Worm (Caenorhabditis elegans): ENCODE data around the gene C06A12.3.

The C06A12.3 gene

ce11 chrIV:17395910-17396309, 31.6 kb upstream of the C06A12.3 start, which contains the start of gene sru-15:
sru-15 (plus strand) TSS chrIV:17396210.
- TF ChIP-seq lin-13 (tag; optimal IDR thresholded peaks at IDR 0.05) (no peak), unc-39 (tag; optimal IDR thresholded peaks at IDR 0.05) (no peak)

ce11 chrIV:17399455-17399854, 28.1 kb upstream of the C06A12.3 start, which contains the start of gene T02D1.4:
T02D1.4 (plus strand) TSS chrIV:17399755.
- TF ChIP-seq ceh-83 (GFP tag; optimal IDR thresholded peaks at IDR 0.05) (no peak), tbx-8 (GFP tag; optimal IDR thresholded peaks at IDR 0.05) (no peak)

- TF ChIP-seq lin-13 (tag; optimal IDR thresholded peaks at IDR 0.05): no peak
These were observed 22.0 kb upstream of the C06A12.3 start, which contains the start of gene pmp-4 for ce11 chrIV:17405530-17405929. pmp-4 (minus strand) TSS chrIV:17405630.

- TF ChIP-seq hlh-1 (tag; optimal IDR thresholded peaks at IDR 0.05) (no peak), nhr-28 (tag; optimal IDR thresholded peaks at IDR 0.05) (no peak), flh-1 (GFP tag; optimal IDR thresholded peaks at IDR 0.05) (no peak), tbx-8 (GFP tag; optimal IDR thresholded peaks at IDR 0.05) (no peak), bed-3 (GFP tag; optimal IDR thresholded peaks at IDR 0.05) (no peak), unc-39 (tag; optimal IDR thresholded peaks at IDR 0.05) (no peak), M03D4.4 (tag; optimal IDR thresholded peaks at IDR 0.05) (no peak)
These were observed 21.4 kb upstream of the C06A12.3 start for ce11 chrIV:17406119-17406518.

ce11 chrIV:17407025-17407424, 20.5 kb upstream of the C06A12.3 start, which contains the start of gene T02D1.7:
T02D1.7 (minus strand) TSS chrIV:17407125.
- TF ChIP-seq pha-4 (tag; optimal IDR thresholded peaks at IDR 0.05): no peak
- TF ChIP-seq ztf-11 (tag; optimal IDR thresholded peaks at IDR 0.05): no peak
- no peak for TF ChIP-seq ceh-83 (GFP tag; optimal IDR thresholded peaks at IDR 0.05)
- no peak for TF ChIP-seq ceh-43 (GFP tag; optimal IDR thresholded peaks at IDR 0.05)
- TF ChIP-seq ces-1 (GFP tag; optimal IDR thresholded peaks at IDR 0.05): no peak
- no peak for TF ChIP-seq ceh-39 (tag; optimal IDR thresholded peaks at IDR 0.05)
- TF ChIP-seq unc-62 (GFP tag; optimal IDR thresholded peaks at IDR 0.05): no peak
- TF ChIP-seq blmp-1 (tag; optimal IDR thresholded peaks at IDR 0.05): no peak
- no peak for TF ChIP-seq nhr-237 (tag; optimal IDR thresholded peaks at IDR 0.05)
- TF ChIP-seq tbx-8 (GFP tag; optimal IDR thresholded peaks at IDR 0.05): no peak
- TF ChIP-seq snpc-4 (tag; optimal IDR thresholded peaks at IDR 0.05): no peak
- no peak for TF ChIP-seq ham-2 (GFP tag; optimal IDR thresholded peaks at IDR 0.05)
- TF ChIP-seq nhr-76 (tag; optimal IDR thresholded peaks at IDR 0.05): no peak
- no peak for TF ChIP-seq mab-5 (tag; optimal IDR thresholded peaks at IDR 0.05)
- no peak for TF ChIP-seq nhr-12 (tag; optimal IDR thresholded peaks at IDR 0.05)
- TF ChIP-seq sptf-1 (tag; optimal IDR thresholded peaks at IDR 0.05): no peak
- TF ChIP-seq mep-1 (tag; optimal IDR thresholded peaks at IDR 0.05): no peak

ce11 chrIV:17407491-17407890, 20.0 kb upstream of the C06A12.3 start, which contains the start of gene T02D1.9:
T02D1.9 (minus strand) TSS chrIV:17407591.
- TF ChIP-seq drap-1 (GFP tag; optimal IDR thresholded peaks at IDR 0.05) (no peak), mep-1 (tag; optimal IDR thresholded peaks at IDR 0.05) (no peak), elt-3 (tag; optimal IDR thresholded peaks at IDR 0.05) (no peak), ces-1 (GFP tag; optimal IDR thresholded peaks at IDR 0.05) (no peak), nhr-12 (tag; optimal IDR thresholded peaks at IDR 0.05) (no peak), unc-62 (GFP tag; optimal IDR thresholded peaks at IDR 0.05) (no peak), lin-32 (GFP tag; optimal IDR thresholded peaks at IDR 0.05) (no peak), nhr-76 (tag; optimal IDR thresholded peaks at IDR 0.05) (no peak), sem-2 (GFP tag; optimal IDR thresholded peaks at IDR 0.05) (no peak), sptf-1 (tag; optimal IDR thresholded peaks at IDR 0.05) (no peak), blmp-1 (tag; optimal IDR thresholded peaks at IDR 0.05) (no peak), elt-1 (tag; optimal IDR thresholded peaks at IDR 0.05; ENCODE audit: borderline replicate concordance, insufficient read depth) (no peak), flh-1 (GFP tag; optimal IDR thresholded peaks at IDR 0.05) (no peak), ztf-11 (tag; optimal IDR thresholded peaks at IDR 0.05) (no peak), ceh-39 (tag; optimal IDR thresholded peaks at IDR 0.05) (no peak), mls-2 (tag; optimal IDR thresholded peaks at IDR 0.05) (no peak), mab-5 (tag; optimal IDR thresholded peaks at IDR 0.05) (no peak), bed-3 (GFP tag; optimal IDR thresholded peaks at IDR 0.05) (no peak)
